Fruit fly (Drosophila melanogaster) whole organism, pupa: ENCODE measurements around the gene Lst8.

Experiments
- CG10348 ChIP-seq: fragments of 200-800 bp; sonication (Bioruptor generic); IDR thresholded peaks from 2 replicates; pipeline ENCODE4 v1.3.6; 2022; ENCODE audit warnings: missing biosample characterization, missing genetic modification characterization
- CG12605 ChIP-seq: fragments of 200-800 bp; sonication (Bioruptor generic); IDR thresholded peaks from 2 replicates; pipeline ENCODE4 v1.3.6; 2022; ENCODE audit warnings: missing biosample characterization, missing genetic modification characterization
- CG13204 ChIP-seq: fragments of 200-800 bp; sonication (Bioruptor generic); optimal IDR thresholded peaks from 2 replicates; lab custom pipeline; 2018; ENCODE audit warnings: missing biosample characterization, mild to moderate bottlenecking, missing genetic modification characterization, moderate library complexity
- CG14655 ChIP-seq: fragments of 200-800 bp; sonication (Bioruptor generic); optimal IDR thresholded peaks from 3 replicates; lab custom pipeline; 2017; ENCODE audit warnings: mild to moderate bottlenecking, missing biosample characterization, missing genetic modification reagents, missing genetic modification characterization
- CG15710 ChIP-seq: fragments of 200-800 bp; sonication (Bioruptor generic); optimal IDR thresholded peaks from 2 replicates; lab custom pipeline; 2018; ENCODE audit warnings: missing biosample characterization, mild to moderate bottlenecking, missing genetic modification characterization, moderate library complexity
- CG17806 ChIP-seq: fragments of 200-800 bp; sonication (Bioruptor generic); optimal IDR thresholded peaks from 2 replicates; lab custom pipeline; 2018; ENCODE audit warnings: missing biosample characterization, mild to moderate bottlenecking, missing genetic modification characterization, moderate library complexity
- CG32121 ChIP-seq: fragments of 200-800 bp; sonication (Bioruptor generic); IDR thresholded peaks from 2 replicates; pipeline ENCODE4 v1.3.6; 2022; ENCODE audit warnings: missing biosample characterization, missing genetic modification characterization
- CG34367 ChIP-seq: fragments of 200-800 bp; sonication (Bioruptor generic); optimal IDR thresholded peaks from 2 replicates; lab custom pipeline; 2018; ENCODE audit warnings: missing biosample characterization, mild to moderate bottlenecking, missing genetic modification characterization
- CG4496 ChIP-seq: fragments of 200-800 bp; sonication (Bioruptor generic); IDR thresholded peaks from 3 replicates; pipeline ENCODE4 v1.3.6; 2022; ENCODE audit warnings: missing biosample characterization, missing genetic modification characterization
- CG8159 ChIP-seq: fragments of 200-800 bp; sonication (Bioruptor generic); optimal IDR thresholded peaks from 3 replicates; lab custom pipeline; 2018; ENCODE audit warnings: missing biosample characterization, mild to moderate bottlenecking, missing genetic modification characterization, moderate library complexity
- CG8301 ChIP-seq: fragments of 200-800 bp; sonication (Bioruptor generic); optimal IDR thresholded peaks from 2 replicates; lab custom pipeline; 2018; ENCODE audit warnings: missing biosample characterization, mild to moderate bottlenecking, missing genetic modification characterization
- CG9948 ChIP-seq: fragments of 200-800 bp; sonication (Bioruptor generic); optimal IDR thresholded peaks from 2 replicates; lab custom pipeline; 2018; ENCODE audit warnings: missing biosample characterization, mild to moderate bottlenecking, missing genetic modification characterization, moderate library complexity
- D1 ChIP-seq: fragments of 200-800 bp; sonication (Bioruptor generic); optimal IDR thresholded peaks from 2 replicates; lab custom pipeline; 2018; ENCODE audit warnings: missing biosample characterization, mild to moderate bottlenecking, missing genetic modification characterization, moderate library complexity
- EcR ChIP-seq: fragments of 200-800 bp; sonication (Bioruptor generic); optimal IDR thresholded peaks from 3 replicates; lab custom pipeline; 2019; ENCODE audit warnings: missing biosample characterization, missing genetic modification characterization, mild to moderate bottlenecking, moderate library complexity, missing genetic modification reagents
- Ets98B ChIP-seq: fragments of 200-800 bp; sonication (Bioruptor generic); IDR thresholded peaks from 2 replicates; pipeline ENCODE4 v1.3.6; 2022; ENCODE audit warnings: missing biosample characterization, missing genetic modification characterization
- Pif1A ChIP-seq: fragments of 200-800 bp; sonication (Bioruptor generic); optimal IDR thresholded peaks from 3 replicates; lab custom pipeline; 2016; ENCODE audit warnings: missing biosample characterization, missing genetic modification characterization
- Pif1B ChIP-seq: fragments of 200-800 bp; sonication (Bioruptor generic); optimal IDR thresholded peaks from 3 replicates; lab custom pipeline; 2016; ENCODE audit warnings: missing biosample characterization, missing genetic modification characterization
- Snoo ChIP-seq: fragments of 200-800 bp; sonication (Bioruptor generic); optimal IDR thresholded peaks from 3 replicates; lab custom pipeline; 2017; ENCODE audit warnings: missing biosample characterization, mild to moderate bottlenecking, missing genetic modification characterization, inconsistent platforms
- fd96Ca ChIP-seq: fragments of 200-800 bp; sonication (Bioruptor generic); IDR thresholded peaks from 3 replicates; pipeline ENCODE4 v1.3.6; 2022; ENCODE audit warnings: missing biosample characterization, missing genetic modification characterization
- gl ChIP-seq: fragments of 200-800 bp; sonication (Bioruptor generic); optimal IDR thresholded peaks from 2 replicates; lab custom pipeline; 2018; ENCODE audit warnings: missing biosample characterization, mild to moderate bottlenecking, missing genetic modification characterization
- rn ChIP-seq: fragments of 200-800 bp; sonication (Bioruptor generic); IDR thresholded peaks from 2 replicates; pipeline ENCODE4 v1.3.6; 2022; ENCODE audit warnings: missing biosample characterization, missing genetic modification characterization

The Lst8 gene

dm6 chrX:9594446-9594845 lies 11.3 kb downstream of the Lst8 start:
- TF ChIP-seq Pif1A (GFP tag; lab: Kevin White, UChicago) (no peak), D1 (no peak), CG8159 (tag; lab: Kevin White, UChicago) (no peak), CG13204 (GFP tag; lab: Kevin White, UChicago) (no peak), CG8301 (no peak), Pif1B (GFP tag; lab: Kevin White, UChicago) (no peak), gl (no peak), rn (GFP tag; lab: Robert Waterston, UW) (no peak), CG10348 (GFP tag; lab: Robert Waterston, UW) (no peak), CG4496 (no peak), CG17806 (tag; lab: Kevin White, UChicago) (no peak), Ets98B (GFP tag; lab: Robert Waterston, UW) (no peak), Snoo (tag; lab: Kevin White, UChicago) (no peak), CG34367 (tag; lab: Kevin White, UChicago) (no peak), CG9948 (tag; lab: Kevin White, UChicago) (no peak)
- TF ChIP-seq, all 21 proteins: peak for 0

dm6 chrX:9590592-9590991 lies 15.2 kb downstream of the Lst8 start:
- TF ChIP-seq CG32121 (GFP tag; lab: Robert Waterston, UW) (no peak), CG9948 (tag; lab: Kevin White, UChicago) (no peak), CG13204 (GFP tag; lab: Kevin White, UChicago) (no peak), Ets98B (GFP tag; lab: Robert Waterston, UW) (no peak), Pif1A (GFP tag; lab: Kevin White, UChicago) (no peak), CG12605 (no peak), EcR (GFP tag; lab: Kevin White, UChicago) (no peak), CG14655 (GFP tag; lab: Kevin White, UChicago) (no peak)

dm6 chrX:9589928-9590327 lies 15.8 kb downstream of the Lst8 start:
- TF ChIP-seq rn (GFP tag; lab: Robert Waterston, UW) (no peak), CG9948 (tag; lab: Kevin White, UChicago) (peak; percentile 15), CG17806 (tag; lab: Kevin White, UChicago) (no peak), CG12605 (no peak), gl (no peak), Snoo (tag; lab: Kevin White, UChicago) (peak; percentile 37), Pif1B (GFP tag; lab: Kevin White, UChicago) (peak; percentile 31), CG32121 (GFP tag; lab: Robert Waterston, UW) (peak; percentile 42; the same call in 1 of the 2 replicates), EcR (GFP tag; lab: Kevin White, UChicago) (no peak), D1 (no peak), CG10348 (GFP tag; lab: Robert Waterston, UW) (no peak), CG14655 (GFP tag; lab: Kevin White, UChicago) (peak; percentile 35), CG8159 (tag; lab: Kevin White, UChicago) (peak; percentile 37), CG13204 (GFP tag; lab: Kevin White, UChicago) (no peak), Ets98B (GFP tag; lab: Robert Waterston, UW) (peak; percentile 49; the same call in 1 of the 2 replicates), Pif1A (GFP tag; lab: Kevin White, UChicago) (peak; percentile 53), CG15710 (tag; lab: Kevin White, UChicago) (peak; percentile 32), CG8301 (peak; percentile 42), CG34367 (tag; lab: Kevin White, UChicago) (no peak), CG4496 (no peak; the same call in 2 of the 3 replicates), fd96Ca (GFP tag; lab: Robert Waterston, UW) (no peak)
- TF ChIP-seq, all 21 proteins: peak for 10

dm6 chrX:9587881-9588280 lies 17.9 kb downstream of the Lst8 start:
- TF ChIP-seq D1 (no peak), fd96Ca (GFP tag; lab: Robert Waterston, UW) (no peak), rn (GFP tag; lab: Robert Waterston, UW) (no peak), CG14655 (GFP tag; lab: Kevin White, UChicago) (no peak), CG10348 (GFP tag; lab: Robert Waterston, UW) (no peak), CG32121 (GFP tag; lab: Robert Waterston, UW) (no peak), CG17806 (tag; lab: Kevin White, UChicago) (no peak), Ets98B (GFP tag; lab: Robert Waterston, UW) (no peak)

- TF ChIP-seq CG17806 (tag; lab: Kevin White, UChicago): no peak
- no peak for TF ChIP-seq Pif1A (GFP tag; lab: Kevin White, UChicago)
- no peak for TF ChIP-seq EcR (GFP tag; lab: Kevin White, UChicago)
- TF ChIP-seq CG12605: no peak
- TF ChIP-seq Snoo (tag; lab: Kevin White, UChicago): no peak
- TF ChIP-seq D1: no peak
- no peak for TF ChIP-seq CG8159 (tag; lab: Kevin White, UChicago)
- TF ChIP-seq CG13204 (GFP tag; lab: Kevin White, UChicago): no peak
- no peak for TF ChIP-seq CG15710 (tag; lab: Kevin White, UChicago)
- no peak for TF ChIP-seq CG10348 (GFP tag; lab: Robert Waterston, UW)
- TF ChIP-seq rn (GFP tag; lab: Robert Waterston, UW): no peak
- no peak for TF ChIP-seq gl
- no peak for TF ChIP-seq Ets98B (GFP tag; lab: Robert Waterston, UW)
- TF ChIP-seq CG8301: no peak
- no peak for TF ChIP-seq CG4496
- TF ChIP-seq CG34367 (tag; lab: Kevin White, UChicago): no peak
- TF ChIP-seq CG32121 (GFP tag; lab: Robert Waterston, UW): no peak
- no peak for TF ChIP-seq CG9948 (tag; lab: Kevin White, UChicago)
- no peak for TF ChIP-seq CG14655 (GFP tag; lab: Kevin White, UChicago)
- TF ChIP-seq Pif1B (GFP tag; lab: Kevin White, UChicago): no peak
Observed at dm6 chrX:9586627-9587026, 19.1 kb downstream of the Lst8 start.

dm6 chrX:9586038-9586437 lies 19.7 kb downstream of the Lst8 start:
- TF ChIP-seq CG8301: peak; percentile 36
- TF ChIP-seq CG15710 (tag; lab: Kevin White, UChicago): no peak
- TF ChIP-seq CG9948 (tag; lab: Kevin White, UChicago): no peak
- no peak for TF ChIP-seq rn (GFP tag; lab: Robert Waterston, UW)
- TF ChIP-seq fd96Ca (GFP tag; lab: Robert Waterston, UW): peak; percentile 80
- peak; percentile 32 for TF ChIP-seq CG14655 (GFP tag; lab: Kevin White, UChicago)
- no peak for TF ChIP-seq D1
- TF ChIP-seq Pif1A (GFP tag; lab: Kevin White, UChicago): no peak
- TF ChIP-seq CG32121 (GFP tag; lab: Robert Waterston, UW): peak; percentile 92
- TF ChIP-seq gl: no peak
- peak; percentile 75 for TF ChIP-seq CG12605
- no peak for TF ChIP-seq CG34367 (tag; lab: Kevin White, UChicago)
- TF ChIP-seq Ets98B (GFP tag; lab: Robert Waterston, UW): peak; percentile 89
- peak; percentile 12 for TF ChIP-seq Pif1B (GFP tag; lab: Kevin White, UChicago)
- TF ChIP-seq CG13204 (GFP tag; lab: Kevin White, UChicago): no peak
- TF ChIP-seq Snoo (tag; lab: Kevin White, UChicago): no peak
- TF ChIP-seq CG17806 (tag; lab: Kevin White, UChicago): no peak
- no peak for TF ChIP-seq CG8159 (tag; lab: Kevin White, UChicago)
- TF ChIP-seq EcR (GFP tag; lab: Kevin White, UChicago): no peak
- TF ChIP-seq CG10348 (GFP tag; lab: Robert Waterston, UW): no peak
- TF ChIP-seq CG4496: peak; percentile 78
- TF ChIP-seq, all 21 proteins: peak for 8
